Fruit fly (Drosophila melanogaster): ENCODE measurements around the gene mei-38.
A peak's percentile ranks its signal among the peaks of the same experiment; 100 is the strongest.

mei-38 gene

DNA sequence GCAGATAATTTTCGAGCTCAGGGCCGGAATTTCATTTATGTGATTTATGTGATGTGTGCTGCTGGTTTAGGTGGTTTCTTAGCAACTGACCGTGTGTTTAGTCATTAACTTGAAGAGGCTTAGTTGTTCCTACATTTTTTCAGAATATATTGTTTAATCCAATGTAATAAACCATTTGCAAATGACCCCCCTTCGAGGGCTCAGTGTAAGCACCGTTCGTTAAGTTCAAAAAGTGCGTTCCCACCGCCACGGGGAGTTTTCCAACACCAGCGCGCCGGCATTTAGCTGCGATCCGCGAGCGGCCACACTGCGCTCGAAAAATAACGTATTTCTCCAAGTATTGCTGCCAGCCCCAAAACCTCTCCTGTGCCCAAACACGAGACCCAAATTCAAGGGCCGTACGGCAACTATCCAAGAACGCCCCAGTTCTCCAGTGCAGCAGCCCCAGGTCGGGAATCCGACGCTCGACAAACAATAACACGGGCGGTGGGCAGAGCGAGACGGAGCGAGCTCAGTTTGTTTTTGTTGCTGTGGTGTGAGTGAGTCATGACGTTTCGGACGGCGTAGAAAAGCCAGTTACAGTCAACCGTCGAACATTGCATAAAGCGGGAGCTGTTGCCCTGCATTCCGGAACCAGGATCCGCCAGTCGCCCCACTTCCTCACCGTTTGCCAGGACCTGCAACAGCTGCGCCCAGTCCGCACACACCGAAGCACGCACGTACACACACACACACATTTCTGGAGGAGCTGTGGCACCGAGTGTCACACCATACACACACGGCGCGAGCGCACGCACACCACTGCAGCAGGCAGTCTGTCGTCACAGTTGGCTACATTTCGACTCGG is 1.6 kb downstream of the mei-38 start, which contains the start of gene rush:
Gene rush (plus strand): TSS at position 277 of the 847 bp plus-strand sequence.
- TF ChIP-seq CG17801 (GFP tag; optimal IDR thresholded peaks at IDR 0.05; ENCODE audit: partially characterized antibody) = peak; percentile 37

DNA sequence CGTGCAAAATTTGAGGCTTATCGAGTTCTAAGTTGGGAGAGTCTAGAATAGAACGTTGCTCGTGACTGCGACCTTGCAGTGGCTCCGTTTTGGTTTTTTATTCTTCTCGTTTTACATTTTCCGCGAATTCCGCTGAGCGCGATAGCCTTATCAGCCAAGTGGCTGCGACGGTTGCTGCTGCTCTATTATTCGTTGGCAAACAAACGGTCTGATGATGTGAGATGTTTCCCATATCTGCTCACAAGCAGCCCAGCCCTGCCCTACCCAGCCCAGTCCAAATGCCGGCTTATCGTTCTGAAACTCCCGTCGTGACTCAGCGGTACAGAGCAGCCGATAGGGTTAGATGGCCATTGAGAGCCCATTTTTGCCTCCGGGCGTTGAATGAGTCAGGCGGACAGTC is 3.6 kb downstream of the mei-38 start:
- TF ChIP-seq CG17801 (GFP tag; optimal IDR thresholded peaks at IDR 0.05; ENCODE audit: partially characterized antibody) = no peak

DNA sequence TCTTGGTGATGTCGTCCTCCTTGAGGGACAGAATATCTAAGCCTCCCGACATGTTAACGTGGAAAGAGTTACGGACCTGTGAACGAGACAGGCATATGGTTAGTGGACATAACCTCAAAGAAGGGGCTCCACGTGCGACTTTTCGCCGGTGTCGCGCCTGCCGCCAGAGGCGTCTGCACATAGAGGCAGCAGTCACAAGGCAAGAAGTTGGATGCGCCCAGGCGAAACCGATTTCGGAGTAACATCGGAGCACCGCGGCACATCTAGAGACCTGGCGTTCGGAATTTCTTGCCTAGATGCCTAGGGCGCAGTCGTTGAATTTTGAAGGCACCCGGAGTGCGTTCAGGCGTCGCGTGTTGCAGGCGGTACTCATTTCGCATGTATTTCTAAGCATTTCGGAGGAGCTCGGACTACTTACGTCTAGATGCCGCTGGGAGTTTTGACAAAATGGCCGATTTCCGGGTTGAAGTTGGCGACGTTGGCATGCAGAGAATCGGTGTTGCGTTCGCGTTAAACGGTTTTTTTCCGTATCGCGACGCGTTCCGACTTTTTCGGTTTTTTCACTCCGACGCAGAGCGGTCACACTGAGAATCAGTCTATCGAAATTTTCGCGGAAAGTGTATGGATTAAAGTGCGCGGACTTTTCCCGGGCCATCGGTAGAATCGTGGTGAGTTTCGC is 6.1 kb downstream of the mei-38 start, which contains the start of the genes sta and inc:
Gene sta (minus strand): TSS at position 574 of the 679 bp plus-strand sequence.
Gene inc (plus strand): TSS at position 640 of the 679 bp plus-strand sequence.
- TF ChIP-seq CG17801 (GFP tag; optimal IDR thresholded peaks at IDR 0.05; ENCODE audit: partially characterized antibody) = peak; percentile 86

DNA sequence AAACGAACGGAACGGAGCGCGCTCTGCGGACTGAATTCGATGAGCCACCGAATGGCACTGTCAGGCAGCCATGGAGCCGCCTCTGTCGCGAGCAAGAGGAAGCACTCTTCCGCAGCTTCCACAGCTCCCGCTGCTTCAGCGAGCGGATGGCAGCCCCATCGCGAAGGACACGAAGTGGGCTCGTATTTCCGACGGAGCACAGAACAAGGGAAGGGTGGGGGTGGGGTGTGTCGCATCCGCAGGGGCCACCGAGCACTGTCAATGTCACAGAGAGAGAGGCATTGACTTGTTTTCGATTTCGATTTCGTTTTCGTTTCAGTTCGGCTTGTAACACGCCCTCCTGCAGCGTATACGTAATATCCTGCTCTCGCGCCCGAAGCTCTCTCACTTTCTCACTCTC is 30.9 kb downstream of the mei-38 start, which contains the start of gene Nmdar2:
Gene Nmdar2 (minus strand): TSS at position 59 of the 400 bp plus-strand sequence.
- no peak for TF ChIP-seq CG17801 (GFP tag; optimal IDR thresholded peaks at IDR 0.05; ENCODE audit: partially characterized antibody)

DNA sequence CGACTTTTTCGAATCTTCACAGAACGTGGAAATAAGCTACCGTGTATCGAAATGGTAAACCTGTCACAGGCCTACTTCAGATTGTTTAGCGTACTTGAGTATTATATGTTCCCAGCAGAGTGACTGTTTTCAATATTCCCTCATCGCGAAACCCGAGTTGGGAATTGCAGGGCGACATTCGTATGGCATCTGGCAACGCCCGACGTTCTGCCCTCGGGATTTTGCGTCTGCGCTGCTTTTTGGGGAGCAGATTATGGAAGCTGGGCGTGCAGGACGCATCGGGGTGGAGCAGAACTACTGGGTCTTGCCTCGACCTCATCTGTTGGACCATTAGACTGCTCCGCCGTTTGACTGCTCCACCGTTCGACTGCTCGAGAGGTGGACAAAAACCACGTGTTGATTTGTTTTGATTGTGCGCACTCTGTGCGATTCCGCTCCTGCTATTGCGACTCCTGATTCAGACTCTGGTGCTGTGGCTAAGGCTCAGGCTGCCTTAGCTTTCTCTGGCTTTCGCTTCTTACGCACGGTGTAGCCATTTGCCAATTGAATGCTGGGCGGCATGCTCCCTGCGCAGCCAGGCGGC is 31.5 kb downstream of the mei-38 start:
- TF ChIP-seq CG17801 (GFP tag; optimal IDR thresholded peaks at IDR 0.05; ENCODE audit: partially characterized antibody) = no peak

DNA sequence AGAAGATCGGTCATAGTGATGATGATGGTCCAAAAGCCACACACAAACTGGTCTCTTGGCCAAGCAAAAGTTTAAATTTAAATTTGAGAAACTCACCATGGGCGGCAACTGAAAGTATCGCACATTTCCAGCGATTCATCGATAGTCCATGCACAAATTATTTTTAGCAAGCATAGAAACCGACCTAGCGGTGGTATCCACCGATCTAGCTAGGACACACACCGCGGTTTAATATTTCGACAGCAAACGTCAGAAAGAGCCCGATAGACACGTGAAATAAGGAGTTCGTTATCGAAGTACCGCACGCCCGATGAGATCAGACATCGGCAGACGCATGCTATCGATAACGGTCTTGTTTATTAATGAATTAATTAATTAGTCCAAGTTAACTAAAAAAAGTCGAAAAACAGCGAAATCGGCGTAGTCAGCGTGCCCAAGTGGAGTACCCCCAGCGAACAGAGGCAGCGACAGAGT is 35.9 kb downstream of the mei-38 start, which contains the start of gene CG14795:
Gene CG14795 (minus strand): TSS at position 51 of the 474 bp plus-strand sequence.
- TF ChIP-seq CG17801 (GFP tag; optimal IDR thresholded peaks at IDR 0.05; ENCODE audit: partially characterized antibody) = peak; percentile 27

DNA sequence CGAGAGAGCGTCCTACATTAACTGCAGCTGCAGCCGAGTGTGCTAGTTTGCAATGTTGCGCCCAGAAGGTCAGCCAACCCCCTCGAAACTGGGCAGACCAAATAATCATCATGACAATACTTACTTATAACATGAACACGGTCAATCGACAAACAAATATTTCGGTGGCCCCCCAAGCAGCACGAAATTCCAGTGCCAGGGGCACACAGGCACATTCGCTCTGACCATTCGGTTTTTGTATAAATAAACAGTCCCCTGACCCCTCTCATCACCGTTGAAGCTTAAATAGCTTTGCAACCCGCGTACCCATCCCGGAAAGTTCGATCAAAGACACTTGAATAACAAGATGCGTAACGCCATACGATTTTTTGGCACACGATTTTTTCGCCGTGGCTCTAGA is 37.0 kb downstream of the mei-38 start:
- no peak for TF ChIP-seq CG17801 (GFP tag; optimal IDR thresholded peaks at IDR 0.05; ENCODE audit: partially characterized antibody)

DNA sequence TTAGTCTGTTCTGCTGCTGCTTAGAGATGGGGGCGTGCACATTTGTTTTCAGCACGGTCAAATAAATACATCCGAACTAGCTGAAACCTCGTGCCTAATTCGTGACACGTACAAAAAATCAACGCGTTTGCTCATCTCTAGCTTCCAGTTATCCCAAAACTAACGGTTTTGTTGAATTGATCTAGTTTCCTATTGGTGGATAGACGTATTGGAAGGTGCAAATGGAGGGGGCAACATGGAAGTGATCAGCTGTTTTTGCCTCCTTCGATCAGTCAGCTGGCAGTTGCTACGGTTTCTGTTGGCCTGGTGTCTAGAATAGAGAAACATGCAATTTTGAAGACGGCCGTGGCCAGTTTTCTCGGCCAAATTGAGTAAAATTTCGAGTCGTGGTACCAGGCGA is 40.8 kb downstream of the mei-38 start:
- TF ChIP-seq CG17801 (GFP tag; optimal IDR thresholded peaks at IDR 0.05; ENCODE audit: partially characterized antibody) = peak; percentile 69
